Fruit fly (Drosophila melanogaster): ENCODE data around the gene CG3345.
A peak's percentile ranks its signal among the peaks of the same experiment; 100 is the strongest.

Gene CG3345

DNA sequence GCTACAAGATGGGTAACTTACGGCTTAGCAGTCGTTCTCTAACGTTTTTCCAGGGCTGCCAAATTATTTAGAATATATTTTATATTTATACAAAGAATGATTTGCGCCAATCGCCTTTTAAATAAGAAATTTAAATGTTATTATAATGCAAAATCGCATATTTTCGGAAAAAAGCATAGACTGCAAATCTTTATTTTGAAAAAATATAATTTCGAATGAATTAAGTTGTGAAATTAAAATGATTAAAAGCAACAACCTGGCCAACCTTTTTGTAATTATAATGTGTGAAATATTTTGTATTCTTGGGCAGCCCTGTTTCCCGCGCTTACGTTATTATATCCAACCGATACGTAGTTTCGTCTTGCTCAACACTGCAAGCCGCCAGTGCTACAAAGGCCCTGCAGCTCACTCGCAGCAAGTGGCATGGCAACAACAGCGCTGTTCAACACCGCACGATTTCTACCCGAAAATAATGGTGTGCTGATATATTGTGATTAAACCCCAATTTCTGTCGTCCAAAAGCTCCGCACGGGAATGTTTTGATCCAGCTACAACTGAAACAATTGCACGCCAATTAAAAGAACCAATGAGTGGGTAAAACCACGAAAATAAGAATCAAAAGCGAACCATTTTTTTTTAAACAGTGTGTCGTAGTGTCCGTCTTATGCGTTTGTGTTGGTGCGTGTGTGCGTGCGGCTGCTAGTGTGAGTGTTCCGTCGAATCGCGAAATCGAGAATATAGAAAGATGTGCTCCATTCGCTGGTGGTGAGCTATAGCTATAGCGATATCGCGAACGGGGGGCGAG is 28.8 kb downstream of the CG3345 start, which contains the start of gene Pi3K21B (continued):
- TF ChIP-seq CG43689 (GFP tag; IDR thresholded peaks at IDR 0.05), result no peak; the same call in none of the 2 replicates
- peak; percentile 40 for TF ChIP-seq hkb (optimal IDR thresholded peaks at IDR 0.05)
- peak; percentile 82 for TF ChIP-seq hkb (GFP tag; IDR thresholded peaks at IDR 0.05)
- TF ChIP-seq CG12236 (GFP tag; optimal IDR thresholded peaks at IDR 0.05), result peak; percentile 77
- TF ChIP-seq exex (tag; optimal IDR thresholded peaks at IDR 0.05), result peak; percentile 46
- peak; percentile 92 for TF ChIP-seq CG18599 (GFP tag; optimal IDR thresholded peaks at IDR 0.05)
- TF ChIP-seq chn (GFP tag; optimal IDR thresholded peaks at IDR 0.05), result peak; percentile 91
- peak; percentile 88 for TF ChIP-seq CG4820 (GFP tag; optimal IDR thresholded peaks at IDR 0.05)
- peak; percentile 36 for TF ChIP-seq sima (GFP tag; optimal IDR thresholded peaks at IDR 0.05)
- TF ChIP-seq CG10274 (GFP tag; optimal IDR thresholded peaks at IDR 0.05), result peak; percentile 50
- TF ChIP-seq CG10979 (tag; optimal IDR thresholded peaks at IDR 0.05), result peak; percentile 80
- peak; percentile 93 for TF ChIP-seq CG8944 (GFP tag; optimal IDR thresholded peaks at IDR 0.05)
- TF ChIP-seq h (optimal IDR thresholded peaks at IDR 0.05), result no peak
- TF ChIP-seq Neu2 (GFP tag; optimal IDR thresholded peaks at IDR 0.05; ENCODE audit: borderline replicate concordance), result peak; percentile 58
- peak; percentile 86 for TF ChIP-seq CG33557 (GFP tag; optimal IDR thresholded peaks at IDR 0.05)
- peak; percentile 88 for TF ChIP-seq CG18262 (tag; optimal IDR thresholded peaks at IDR 0.05)
- TF ChIP-seq CG9932 (GFP tag; IDR thresholded peaks at IDR 0.05), result peak; percentile 97
- TF ChIP-seq Sin3A (optimal IDR thresholded peaks at IDR 0.05), result peak; percentile 77
- TF ChIP-seq trem (tag; optimal IDR thresholded peaks at IDR 0.05), result peak; percentile 94
- TF ChIP-seq MESR4 (GFP tag; optimal IDR thresholded peaks at IDR 0.05), result peak; percentile 97
- peak; percentile 67 for TF ChIP-seq CG15073 (GFP tag; optimal IDR thresholded peaks at IDR 0.05)
- peak; percentile 89 for TF ChIP-seq CG12104 (GFP tag; optimal IDR thresholded peaks at IDR 0.05)
- peak; percentile 82 for TF ChIP-seq luna (GFP tag; optimal IDR thresholded peaks at IDR 0.05)
- TF ChIP-seq kni (GFP tag; optimal IDR thresholded peaks at IDR 0.05), result peak; percentile 87
- peak; percentile 94 for TF ChIP-seq CG17361 (GFP tag; IDR thresholded peaks at IDR 0.05)
- TF ChIP-seq CG12071 (GFP tag; optimal IDR thresholded peaks at IDR 0.05), result peak; percentile 62
- TF ChIP-seq tin (GFP tag; optimal IDR thresholded peaks at IDR 0.05), result peak; percentile 94
- peak; percentile 67 for TF ChIP-seq croc (GFP tag; conservative IDR thresholded peaks at IDR 0.05)
- TF ChIP-seq Dek (tag; optimal IDR thresholded peaks at IDR 0.05), result peak; percentile 91
- peak; percentile 90 for TF ChIP-seq chm (GFP tag; IDR thresholded peaks at IDR 0.05)
- TF ChIP-seq oc (tag; optimal IDR thresholded peaks at IDR 0.05), result no peak
- TF ChIP-seq PHDP (tag; optimal IDR thresholded peaks at IDR 0.05), result peak; percentile 89
- TF ChIP-seq cato (GFP tag; optimal IDR thresholded peaks at IDR 0.05; ENCODE audit: borderline replicate concordance), result peak; percentile 84
- TF ChIP-seq Hr78 (GFP tag; optimal IDR thresholded peaks at IDR 0.05), result peak in 1 of 2 experiments; percentile 27
- TF ChIP-seq wek (GFP tag; optimal IDR thresholded peaks at IDR 0.05), result peak; percentile 57
- peak; percentile 82 for TF ChIP-seq Gug (GFP tag; IDR thresholded peaks at IDR 0.05)
- TF ChIP-seq gt (GFP tag; IDR thresholded peaks at IDR 0.05), result 0 out of 2 replicates have a peak, but pooled peaks have one; percentile 56
- no peak for TF ChIP-seq CkIIα-i1 (GFP tag; IDR thresholded peaks at IDR 0.05)
- TF ChIP-seq maf-S (GFP tag; optimal IDR thresholded peaks at IDR 0.05), result peak; percentile 89
- peak; percentile 83 for TF ChIP-seq so (GFP tag; IDR thresholded peaks at IDR 0.05)
- TF ChIP-seq Stat92E (GFP tag; optimal IDR thresholded peaks at IDR 0.05), result no peak
- TF ChIP-seq CG2199 (GFP tag; IDR thresholded peaks at IDR 0.05), result no peak
- TF ChIP-seq CG7556 (GFP tag; optimal IDR thresholded peaks at IDR 0.05), result peak; percentile 93
- peak; percentile 84 for TF ChIP-seq Rx (GFP tag; IDR thresholded peaks at IDR 0.05)
- peak; percentile 60 for TF ChIP-seq CG6683 (GFP tag; optimal IDR thresholded peaks at IDR 0.05)
- TF ChIP-seq Awh (GFP tag; IDR thresholded peaks at IDR 0.05), result 0 out of 2 replicates have a peak, but pooled peaks have one; percentile 51
- peak; percentile 75 for TF ChIP-seq YL-1 (GFP tag; optimal IDR thresholded peaks at IDR 0.05)
- TF ChIP-seq CG11247 (GFP tag; IDR thresholded peaks at IDR 0.05), result peak; percentile 92
- peak; percentile 76 for TF ChIP-seq ase (GFP tag; IDR thresholded peaks at IDR 0.05)
